Worm (Caenorhabditis elegans): ENCODE data around the gene F26F2.10.

Gene F26F2.10

DNA sequence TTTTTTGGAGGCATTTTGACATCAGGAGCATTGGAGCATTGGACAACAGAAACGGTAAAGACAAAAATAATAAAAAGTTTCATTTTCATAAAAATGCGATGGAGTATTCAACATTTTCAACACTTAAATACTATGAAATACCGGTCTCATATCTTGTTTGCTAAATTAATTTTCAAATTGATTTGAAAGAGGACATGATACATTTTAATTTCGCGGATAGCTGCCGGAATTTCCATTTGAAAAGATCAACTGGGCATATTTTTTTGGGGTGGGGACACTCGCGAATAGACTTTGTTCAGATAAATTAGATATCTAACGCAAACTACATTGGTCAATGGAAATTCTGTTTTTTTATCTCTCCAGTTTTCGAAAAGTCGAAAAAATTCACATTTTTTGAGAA is at the start of gene F26F2.10:
TSS of gene F26F2.10 (minus strand) at position 101 of the 400 bp plus-strand sequence.
- TF ChIP-seq ztf-18 (tag; optimal IDR thresholded peaks at IDR 0.05) (no peak), ceh-79 (tag; optimal IDR thresholded peaks at IDR 0.05) (no peak), bed-2 (GFP tag; IDR thresholded peaks at IDR 0.05) (no peak), F55B11.4 (tag; optimal IDR thresholded peaks at IDR 0.05; ENCODE audit: borderline replicate concordance, insufficient read depth) (no peak), F57C9.4 (tag; optimal IDR thresholded peaks at IDR 0.05) (no peak), unc-130 (GFP tag; optimal IDR thresholded peaks at IDR 0.05) (no peak), gei-17 (GFP tag; optimal IDR thresholded peaks at IDR 0.05) (no peak), ztf-6 (GFP tag; IDR thresholded peaks at IDR 0.05) (no peak), nhr-120 (GFP tag; IDR thresholded peaks at IDR 0.05) (no peak), madf-10 (tag; optimal IDR thresholded peaks at IDR 0.05) (no peak), somi-1 (GFP tag; optimal IDR thresholded peaks at IDR 0.05) (no peak)

DNA sequence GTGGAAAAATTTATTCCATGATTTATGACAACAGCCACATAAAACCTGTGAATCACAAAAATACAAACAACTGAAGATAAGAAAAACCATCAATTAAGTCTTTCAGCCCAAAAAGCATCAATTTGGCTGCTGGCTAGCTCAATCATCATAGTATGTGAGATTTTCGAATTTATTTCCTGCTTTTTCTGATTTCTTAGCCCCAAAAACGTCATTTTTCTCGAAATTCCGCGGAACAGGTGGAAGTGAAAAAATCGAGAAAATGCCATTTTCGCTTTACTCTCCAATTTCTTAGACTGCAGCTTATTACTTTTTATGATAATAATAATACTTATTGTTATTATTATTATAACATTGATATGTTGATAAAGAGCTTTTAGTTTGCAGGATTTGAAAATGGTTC is 47.2 kb upstream of the F26F2.10 start, which contains the start of gene srxa-15:
TSS of gene srxa-15 (plus strand) at position 301 of the 400 bp plus-strand sequence.
- TF ChIP-seq ztf-3 (GFP tag; optimal IDR thresholded peaks at IDR 0.05), result no peak
- no peak for TF ChIP-seq lsy-27 (tag; optimal IDR thresholded peaks at IDR 0.05; ENCODE audit: borderline replicate concordance, insufficient read depth)
- no peak for TF ChIP-seq bed-2 (GFP tag; IDR thresholded peaks at IDR 0.05)
- TF ChIP-seq lin-54 (GFP tag; optimal IDR thresholded peaks at IDR 0.05), result no peak
- no peak for TF ChIP-seq nfyb-1 (GFP tag; IDR thresholded peaks at IDR 0.05)
- TF ChIP-seq cebp-2 (GFP tag; IDR thresholded peaks at IDR 0.05), result no peak
- TF ChIP-seq mes-4 (tag; optimal IDR thresholded peaks at IDR 0.05), result no peak
- no peak for TF ChIP-seq F33H1.4 (GFP tag; IDR thresholded peaks at IDR 0.05)
- no peak for TF ChIP-seq nhr-179 (tag; optimal IDR thresholded peaks at IDR 0.05)
- TF ChIP-seq aptf-2 (GFP tag; conservative IDR thresholded peaks at IDR 0.05), result no peak
- TF ChIP-seq D2030.7 (GFP tag; IDR thresholded peaks at IDR 0.05), result no peak
- no peak for TF ChIP-seq tlf-1 (GFP tag; optimal IDR thresholded peaks at IDR 0.05)
- TF ChIP-seq ceh-27 (GFP tag; optimal IDR thresholded peaks at IDR 0.05), result no peak
- no peak for TF ChIP-seq pha-4 (tag; optimal IDR thresholded peaks at IDR 0.05)
- no peak for TF ChIP-seq C06A6.2 (GFP tag; conservative IDR thresholded peaks at IDR 0.05)
- TF ChIP-seq die-1 (tag; optimal IDR thresholded peaks at IDR 0.05), result no peak
- TF ChIP-seq lin-40 (tag; optimal IDR thresholded peaks at IDR 0.05), result no peak
- TF ChIP-seq rec-8 (tag; optimal IDR thresholded peaks at IDR 0.05), result no peak

DNA sequence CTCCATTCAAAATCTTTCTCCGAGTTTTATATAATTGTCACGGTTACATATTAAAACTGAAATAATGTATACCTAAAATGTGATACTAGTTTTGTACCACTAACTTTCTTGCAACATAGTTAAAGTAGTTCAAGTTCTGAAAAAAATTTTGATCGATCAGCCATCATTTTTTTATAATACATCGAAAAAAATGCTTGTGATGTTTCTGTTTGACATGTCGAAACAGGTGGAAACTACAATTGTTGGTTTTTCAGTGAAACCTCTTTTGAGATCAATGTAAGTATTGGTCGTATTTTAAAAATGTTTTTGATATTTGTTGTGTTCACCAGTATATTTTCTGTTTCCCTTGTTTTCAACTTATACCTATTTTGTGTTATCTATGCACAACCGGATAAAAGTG is 44.6 kb upstream of the F26F2.10 start, which contains the start of gene srxa-14:
TSS of gene srxa-14 (plus strand) at position 301 of the 400 bp plus-strand sequence.
- no peak for TF ChIP-seq ztf-18 (tag; optimal IDR thresholded peaks at IDR 0.05)
- TF ChIP-seq ekl-4 (GFP tag; IDR thresholded peaks at IDR 0.05), result no peak
- TF ChIP-seq nhr-80 (tag; optimal IDR thresholded peaks at IDR 0.05), result no peak
- TF ChIP-seq F57C9.4 (tag; optimal IDR thresholded peaks at IDR 0.05), result no peak
- TF ChIP-seq mel-28 (tag; optimal IDR thresholded peaks at IDR 0.05; ENCODE audit: borderline replicate concordance), result no peak
- TF ChIP-seq egl-18 (GFP tag; IDR thresholded peaks at IDR 0.05), result no peak
- TF ChIP-seq T07F8.4 (tag; optimal IDR thresholded peaks at IDR 0.05), result no peak
- TF ChIP-seq ZK185.1 (tag; optimal IDR thresholded peaks at IDR 0.05; ENCODE audit: poor library complexity, severe bottlenecking), result no peak
- no peak for TF ChIP-seq tlf-1 (GFP tag; optimal IDR thresholded peaks at IDR 0.05)
- no peak for TF ChIP-seq ets-4 (GFP tag; optimal IDR thresholded peaks at IDR 0.05)
- TF ChIP-seq Y53F4B.3 (GFP tag; IDR thresholded peaks at IDR 0.05), result no peak
- TF ChIP-seq ceh-27 (GFP tag; optimal IDR thresholded peaks at IDR 0.05), result no peak

Measured in whole organism, young adult.